Worm (Caenorhabditis elegans) whole organism, L3 larva: ENCODE results near the gene cng-3.
A peak's percentile ranks its signal among the peaks of the same experiment; 100 is the strongest.

ENCODE experiments used
- R02D3.7 ChIP-seq: fragments of 150-350 bp; optimal IDR thresholded peaks from 2 replicates; lab custom pipeline; 2014; ENCODE audit warnings: missing biosample characterization, missing genetic modification characterization
- ZK546.5 ChIP-seq: sonication (generic microtip); optimal IDR thresholded peaks from 2 replicates; lab custom pipeline; 2017; ENCODE audit warnings: missing biosample characterization, missing genetic modification characterization
- ama-1 ChIP-seq: fragments of 150-350 bp; optimal IDR thresholded peaks from 2 replicates; lab custom pipeline; 2018
- ceh-16 ChIP-seq: sonication (generic microtip); optimal IDR thresholded peaks from 2 replicates; lab custom pipeline; 2017; ENCODE audit warnings: missing biosample characterization, missing genetic modification characterization
- ceh-28 ChIP-seq: fragments of 150-350 bp; optimal IDR thresholded peaks from 2 replicates; lab custom pipeline; 2014; ENCODE audit warnings: missing biosample characterization, missing genetic modification reagents, missing genetic modification characterization
- ceh-82 ChIP-seq: fragments of 150-350 bp; optimal IDR thresholded peaks from 2 replicates; lab custom pipeline; 2014; ENCODE audit warnings: missing biosample characterization, missing genetic modification characterization
- ceh-9 ChIP-seq: sonication (generic microtip); optimal IDR thresholded peaks from 2 replicates; lab custom pipeline; 2018; ENCODE audit warnings: missing biosample characterization, missing genetic modification characterization
- daf-12 ChIP-seq: fragments of 150-350 bp; optimal IDR thresholded peaks from 2 replicates; lab custom pipeline; 2014; ENCODE audit warnings: missing biosample characterization, missing genetic modification reagents, missing genetic modification characterization
- egl-27 ChIP-seq: sonication (generic microtip); optimal IDR thresholded peaks from 4 replicates; lab custom pipeline; 2017; ENCODE audit warnings: missing biosample characterization, missing genetic modification reagents, missing genetic modification characterization
- egl-5 ChIP-seq: fragments of 150-350 bp; optimal IDR thresholded peaks from 2 replicates; lab custom pipeline; 2017; ENCODE audit warnings: missing biosample characterization, missing genetic modification reagents, missing genetic modification characterization, inconsistent platforms
- elt-2 ChIP-seq: sonication (generic microtip); optimal IDR thresholded peaks from 2 replicates; lab custom pipeline; 2016; ENCODE audit warnings: missing genetic modification reagents, mild to moderate bottlenecking, missing genetic modification characterization, missing compliant biosample characterization
- elt-3 ChIP-seq, 3 experiments: fragments of 150-350 bp in 1 of 3; sonication (generic microtip) in 2 of 3; optimal IDR thresholded peaks; 2 replicates in 2 of 3; 4 replicates in 1 of 3; lab custom pipeline; 2014 to 2017; ENCODE audit warnings: missing biosample characterization in 3 of 3, missing genetic modification characterization in 3 of 3
- eor-1 ChIP-seq, 2 experiments: fragments of 150-350 bp; optimal IDR thresholded peaks; 2 replicates each; lab custom pipeline; 2014 to 2018; ENCODE audit warnings: missing biosample characterization in 2 of 2, missing genetic modification characterization in 2 of 2
- fkh-10 ChIP-seq: sonication (generic microtip); optimal IDR thresholded peaks from 2 replicates; lab custom pipeline; 2017; ENCODE audit warnings: missing biosample characterization, missing genetic modification reagents, missing genetic modification characterization
- fkh-2 ChIP-seq: fragments of 150-350 bp; optimal IDR thresholded peaks from 2 replicates; lab custom pipeline; 2014; ENCODE audit warnings: missing biosample characterization, missing genetic modification reagents, missing genetic modification characterization
- fos-1 ChIP-seq: fragments of 150-350 bp; optimal IDR thresholded peaks from 2 replicates; lab custom pipeline; 2014; ENCODE audit warnings: missing biosample characterization, missing genetic modification characterization
- hmg-11 ChIP-seq: sonication (generic microtip); optimal IDR thresholded peaks from 2 replicates; lab custom pipeline; 2016; ENCODE audit warnings: missing genetic modification characterization, missing compliant biosample characterization
- jun-1 ChIP-seq: fragments of 150-350 bp; optimal IDR thresholded peaks from 2 replicates; lab custom pipeline; 2014; ENCODE audit warnings: missing biosample characterization, missing genetic modification reagents, missing genetic modification characterization
- lin-15B ChIP-seq: fragments of 150-350 bp; optimal IDR thresholded peaks from 2 replicates; lab custom pipeline; 2014; ENCODE audit warnings: missing biosample characterization, missing genetic modification characterization
- lin-39 ChIP-seq: fragments of 150-350 bp; optimal IDR thresholded peaks from 2 replicates; lab custom pipeline; 2018; ENCODE audit warnings: missing biosample characterization, missing genetic modification reagents, missing genetic modification characterization
- lsy-12 ChIP-seq: sonication (generic microtip); optimal IDR thresholded peaks from 2 replicates; lab custom pipeline; 2016; ENCODE audit warnings: mild to moderate bottlenecking, missing genetic modification characterization, missing compliant biosample characterization
- mdl-1 ChIP-seq: fragments of 150-350 bp; optimal IDR thresholded peaks from 2 replicates; lab custom pipeline; 2014; ENCODE audit warnings: missing biosample characterization, missing genetic modification characterization
- mml-1 ChIP-seq: fragments of 150-350 bp; sonication (generic microtip); optimal IDR thresholded peaks from 3 replicates; lab custom pipeline; 2014; ENCODE audit warnings: missing biosample characterization, missing genetic modification characterization
- nfya-1 ChIP-seq: sonication (generic microtip); optimal IDR thresholded peaks from 2 replicates; lab custom pipeline; 2017; ENCODE audit warnings: missing genetic modification characterization, mild to moderate bottlenecking, missing compliant biosample characterization, antibody characterized with exemption, moderate library complexity; ENCODE audit not compliant: insufficient read depth
- nhr-11 ChIP-seq: fragments of 150-350 bp; optimal IDR thresholded peaks from 2 replicates; lab custom pipeline; 2014; ENCODE audit warnings: missing biosample characterization, missing genetic modification characterization
- nhr-12 ChIP-seq: fragments of 150-350 bp; optimal IDR thresholded peaks from 2 replicates; lab custom pipeline; 2014; ENCODE audit warnings: missing biosample characterization, missing genetic modification characterization
- nhr-23 ChIP-seq: fragments of 150-350 bp; optimal IDR thresholded peaks from 2 replicates; lab custom pipeline; 2014; ENCODE audit warnings: missing biosample characterization, missing genetic modification reagents, missing genetic modification characterization
- nhr-237 ChIP-seq: fragments of 150-350 bp; optimal IDR thresholded peaks from 2 replicates; lab custom pipeline; 2014; ENCODE audit warnings: missing biosample characterization, missing genetic modification characterization
- nhr-25 ChIP-seq: sonication (generic microtip); optimal IDR thresholded peaks from 2 replicates; lab custom pipeline; 2017; ENCODE audit warnings: missing biosample characterization, missing genetic modification characterization
- nhr-28 ChIP-seq: fragments of 150-350 bp; optimal IDR thresholded peaks from 2 replicates; lab custom pipeline; 2014; ENCODE audit warnings: missing biosample characterization, missing genetic modification characterization
- nhr-43 ChIP-seq: sonication (generic microtip); optimal IDR thresholded peaks from 2 replicates; lab custom pipeline; 2016; ENCODE audit warnings: mild to moderate bottlenecking, missing genetic modification characterization, missing compliant biosample characterization; ENCODE audit not compliant: poor library complexity, severe bottlenecking
- nhr-67 ChIP-seq: fragments of 150-350 bp; optimal IDR thresholded peaks from 2 replicates; lab custom pipeline; 2014; ENCODE audit warnings: missing biosample characterization, missing genetic modification characterization
- nhr-76 ChIP-seq: fragments of 150-350 bp; sonication (generic microtip); optimal IDR thresholded peaks from 5 replicates; lab custom pipeline; 2014; ENCODE audit warnings: missing biosample characterization, missing genetic modification characterization
- pha-4 ChIP-seq: fragments of 150-350 bp; optimal IDR thresholded peaks from 2 replicates; lab custom pipeline; 2014; ENCODE audit warnings: missing biosample characterization, missing genetic modification reagents, missing genetic modification characterization
- pqm-1 ChIP-seq: fragments of 150-350 bp; optimal IDR thresholded peaks from 2 replicates; lab custom pipeline; 2017; ENCODE audit warnings: missing biosample characterization, missing genetic modification characterization, inconsistent platforms
- snpc-4 ChIP-seq: fragments of 150-350 bp; optimal IDR thresholded peaks from 2 replicates; lab custom pipeline; 2014; ENCODE audit warnings: missing biosample characterization, missing genetic modification characterization
- tbx-2 ChIP-seq: sonication (generic microtip); optimal IDR thresholded peaks from 2 replicates; lab custom pipeline; 2016; ENCODE audit warnings: mild to moderate bottlenecking, missing genetic modification characterization, missing compliant biosample characterization
- unc-39 ChIP-seq: sonication (generic microtip); optimal IDR thresholded peaks from 4 replicates; lab custom pipeline; 2017; ENCODE audit warnings: missing biosample characterization, missing genetic modification characterization
- unc-62 ChIP-seq: fragments of 150-350 bp; sonication (generic microtip); optimal IDR thresholded peaks from 4 replicates; lab custom pipeline; 2014; ENCODE audit warnings: missing biosample characterization, missing genetic modification reagents, missing genetic modification characterization
- zag-1 ChIP-seq: fragments of 150-350 bp; optimal IDR thresholded peaks from 2 replicates; lab custom pipeline; 2014; ENCODE audit warnings: missing biosample characterization, missing genetic modification characterization
- ztf-11 ChIP-seq: fragments of 150-350 bp; optimal IDR thresholded peaks from 2 replicates; lab custom pipeline; 2014; ENCODE audit warnings: missing biosample characterization, missing genetic modification characterization
- ztf-4 ChIP-seq: fragments of 150-350 bp; optimal IDR thresholded peaks from 2 replicates; lab custom pipeline; 2014; ENCODE audit warnings: missing biosample characterization, missing genetic modification characterization

Gene cng-3

ce11 chrIV:9512836-9513235 is 32.0 kb upstream of the cng-3 start, which contains the start of gene C33A12.3:
TSS of gene C33A12.3 (minus strand) at chrIV:9513002.
- TF ChIP-seq ztf-11 (tag; lab: Kevin White, UChicago) (no peak), lin-39 (no peak), nhr-76 (tag; lab: Kevin White, UChicago) (no peak), nhr-11 (tag; lab: Kevin White, UChicago) (no peak), ztf-4 (tag; lab: Kevin White, UChicago) (no peak), elt-3 (tag; optimal IDR thresholded peaks at IDR 0.05; lab: Kevin White, UChicago) (no peak), fkh-10 (GFP tag; lab: Kevin White, UChicago) (no peak), unc-39 (tag; lab: Kevin White, UChicago) (no peak), ama-1 (lab: Kevin White, UChicago) (no peak), nfya-1 (tag; lab: Kevin White, UChicago) (no peak), ceh-9 (tag; lab: Kevin White, UChicago) (no peak), ZK546.5 (tag; lab: Kevin White, UChicago) (no peak), eor-1 (tag; optimal IDR thresholded peaks at IDR 0.05; lab: Kevin White, UChicago) (no peak)

- TF ChIP-seq pha-4 (tag; lab: Kevin White, UChicago) (peak; percentile 23), nhr-67 (tag; lab: Kevin White, UChicago) (no peak), elt-2 (tag; lab: Kevin White, UChicago) (peak; percentile 43), nfya-1 (tag; lab: Kevin White, UChicago) (no peak), snpc-4 (tag; lab: Kevin White, UChicago) (peak; percentile 67), ceh-82 (tag; lab: Kevin White, UChicago) (no peak), pqm-1 (peak; percentile 40), egl-27 (tag; lab: Kevin White, UChicago) (no peak)
Measured at ce11 chrIV:9511640-9512039, 30.8 kb upstream of the cng-3 start.

- peak; percentile 94 for TF ChIP-seq ama-1 (lab: Kevin White, UChicago)
- TF ChIP-seq jun-1 (tag; lab: Kevin White, UChicago), result peak; percentile 28
- TF ChIP-seq ceh-82 (tag; lab: Kevin White, UChicago), result peak; percentile 76
- TF ChIP-seq mdl-1 (tag; lab: Kevin White, UChicago), result peak; percentile 47
- peak; percentile 64 for TF ChIP-seq nhr-43 (tag; lab: Kevin White, UChicago)
- TF ChIP-seq nhr-12 (tag; lab: Kevin White, UChicago), result no peak
- peak; percentile 1 for TF ChIP-seq fos-1 (tag; lab: Kevin White, UChicago)
- TF ChIP-seq nhr-11 (tag; lab: Kevin White, UChicago), result no peak
- TF ChIP-seq lsy-12 (tag; lab: Kevin White, UChicago), result peak; percentile 83
- TF ChIP-seq snpc-4 (tag; lab: Kevin White, UChicago), result peak; percentile 99
- no peak for TF ChIP-seq ztf-4 (tag; lab: Kevin White, UChicago)
- TF ChIP-seq nfya-1 (tag; lab: Kevin White, UChicago), result peak; percentile 90
- no peak for TF ChIP-seq elt-2 (tag; lab: Kevin White, UChicago)
- no peak for TF ChIP-seq ztf-11 (tag; lab: Kevin White, UChicago)
- peak; percentile 51 for TF ChIP-seq zag-1 (tag; lab: Kevin White, UChicago)
- TF ChIP-seq R02D3.7 (tag; lab: Kevin White, UChicago), result peak; percentile 72
- peak; percentile 59 for TF ChIP-seq nhr-28 (tag; lab: Kevin White, UChicago)
- TF ChIP-seq nhr-76 (tag; lab: Kevin White, UChicago), result peak; percentile 55
- peak; percentile 37 for TF ChIP-seq lin-39
- TF ChIP-seq egl-5 (tag; lab: Kevin White, UChicago), result peak; percentile 59
- TF ChIP-seq mml-1, result no peak
- peak; percentile 0 for TF ChIP-seq pqm-1
- TF ChIP-seq nhr-23 (tag; lab: Kevin White, UChicago), result peak; percentile 73
- TF ChIP-seq unc-62 (GFP tag; lab: Kevin White, UChicago), result peak; percentile 20
- TF ChIP-seq daf-12 (tag; lab: Kevin White, UChicago), result peak; percentile 49
- TF ChIP-seq tbx-2 (tag; lab: Kevin White, UChicago), result peak; percentile 68
- peak; percentile 41 for TF ChIP-seq lin-15B (tag; lab: Kevin White, UChicago)
- TF ChIP-seq pha-4 (tag; lab: Kevin White, UChicago), result peak; percentile 43
- TF ChIP-seq fkh-2, result no peak
- TF ChIP-seq hmg-11 (tag; lab: Kevin White, UChicago), result peak; percentile 88
- no peak for TF ChIP-seq ZK546.5 (tag; lab: Kevin White, UChicago)
- peak; percentile 92 for TF ChIP-seq nhr-25
- TF ChIP-seq fkh-10 (GFP tag; lab: Kevin White, UChicago), result peak; percentile 32
- peak; percentile 59 for TF ChIP-seq ceh-28 (tag; lab: Kevin White, UChicago)
- TF ChIP-seq ceh-16, result no peak
- TF ChIP-seq nhr-237 (tag; lab: Kevin White, UChicago), result no peak
Measured at ce11 chrIV:9511221-9511638, 30.4 kb upstream of the cng-3 start.
